Worm (Caenorhabditis elegans) whole organism, midembryonic: ENCODE results near the gene M110.10.

Experiments used
- cog-1 ChIP-seq: sonication (generic microtip); optimal IDR thresholded peaks from 2 replicates; lab custom pipeline; 2016; ENCODE audit warnings: missing genetic modification characterization, missing compliant biosample characterization
- flt-1 ChIP-seq: fragments of 200-800 bp; sonication (Bioruptor generic); IDR thresholded peaks from 2 replicates; pipeline ENCODE4 v1.3.6; 2022; ENCODE audit warnings: missing genetic modification characterization, missing compliant biosample characterization
- klf-2 ChIP-seq: fragments of 200-800 bp; sonication (Bioruptor generic); conservative IDR thresholded peaks from 2 replicates; pipeline ENCODE4 v1.3.6; 2022; ENCODE audit warnings: missing genetic modification reagents, missing genetic modification characterization, missing compliant biosample characterization
- med-1 ChIP-seq: sonication (generic microtip); optimal IDR thresholded peaks from 2 replicates; lab custom pipeline; 2017; ENCODE audit warnings: missing genetic modification characterization, mild to moderate bottlenecking, missing compliant biosample characterization, antibody characterized with exemption, missing genetic modification reagents; ENCODE audit not compliant: insufficient read depth
- ref-1 ChIP-seq: fragments of 200-800 bp; sonication (Bioruptor generic); conservative IDR thresholded peaks from 2 replicates; pipeline ENCODE4 v1.3.6; 2022; ENCODE audit warnings: missing genetic modification reagents, missing genetic modification characterization, missing compliant biosample characterization
- ztf-23 ChIP-seq: fragments of 200-800 bp; sonication (Bioruptor generic); IDR thresholded peaks from 2 replicates; pipeline ENCODE4 v1.3.6; 2022; ENCODE audit warnings: missing genetic modification reagents, missing genetic modification characterization, missing compliant biosample characterization

ce11 chrII:8205612-8206011 lies 8.7 kb downstream of the M110.10 start:
- TF ChIP-seq cog-1 (tag; lab: Kevin White, UChicago) (no peak), flt-1 (GFP tag; lab: Robert Waterston, UW) (no peak), med-1 (GFP tag; lab: Kevin White, UChicago) (no peak), klf-2 (GFP tag; lab: Robert Waterston, UW) (no peak), ref-1 (GFP tag; lab: Robert Waterston, UW) (no peak), ztf-23 (no peak)
